Fruit fly (Drosophila melanogaster) whole organism, embryonic: Measurements from ENCODE around the gene Jon99Fii.

Experiments used
- CG10147 ChIP-seq: fragments of 200-800 bp; sonication (Bioruptor generic); optimal IDR thresholded peaks from 2 replicates; lab custom pipeline; 2019; ENCODE audit warnings: missing biosample characterization, mild to moderate bottlenecking, missing genetic modification characterization, moderate library complexity
- CG10209 ChIP-seq: fragments of 200-800 bp; sonication (Bioruptor generic); optimal IDR thresholded peaks from 3 replicates; lab custom pipeline; 2017; ENCODE audit warnings: missing biosample characterization, mild to moderate bottlenecking, missing genetic modification characterization, missing genetic modification reagents
- CG10543 ChIP-seq: fragments of 200-800 bp; sonication (Bioruptor generic); optimal IDR thresholded peaks from 3 replicates; lab custom pipeline; 2017; ENCODE audit warnings: missing biosample characterization, mild to moderate bottlenecking, missing genetic modification characterization, moderate library complexity
- CG1233 ChIP-seq: fragments of 200-800 bp; sonication (Bioruptor generic); optimal IDR thresholded peaks from 4 replicates; lab custom pipeline; 2018; ENCODE audit warnings: missing biosample characterization, mild to moderate bottlenecking, missing genetic modification characterization
- CG12769 ChIP-seq: fragments of 200-800 bp; sonication (Bioruptor generic); optimal IDR thresholded peaks from 2 replicates; lab custom pipeline; 2019; ENCODE audit warnings: missing biosample characterization, mild to moderate bottlenecking, missing genetic modification characterization, moderate library complexity
- CG12942 ChIP-seq: fragments of 200-800 bp; sonication (Bioruptor generic); optimal IDR thresholded peaks from 3 replicates; lab custom pipeline; 2016; ENCODE audit warnings: missing biosample characterization, missing genetic modification characterization
- CG13123 ChIP-seq: fragments of 200-800 bp; sonication (Bioruptor generic); optimal IDR thresholded peaks from 2 replicates; lab custom pipeline; 2016; ENCODE audit warnings: missing biosample characterization, missing genetic modification characterization
- CG13624 ChIP-seq: fragments of 200-800 bp; sonication (Bioruptor generic); optimal IDR thresholded peaks from 2 replicates; lab custom pipeline; 2016; ENCODE audit warnings: missing biosample characterization, missing genetic modification characterization
- CG13894 ChIP-seq: fragments of 200-800 bp; sonication (Bioruptor generic); optimal IDR thresholded peaks from 3 replicates; lab custom pipeline; 2018; ENCODE audit warnings: missing biosample characterization, mild to moderate bottlenecking, missing genetic modification characterization, moderate library complexity
- CG14710 ChIP-seq: fragments of 200-800 bp; sonication (Bioruptor generic); optimal IDR thresholded peaks from 3 replicates; lab custom pipeline; 2019; ENCODE audit warnings: missing biosample characterization, mild to moderate bottlenecking, missing genetic modification characterization, moderate library complexity
- CG15011 ChIP-seq: fragments of 200-800 bp; sonication (Bioruptor generic); optimal IDR thresholded peaks from 3 replicates; lab custom pipeline; 2018; ENCODE audit warnings: missing biosample characterization, mild to moderate bottlenecking, missing genetic modification characterization
- CG17359 ChIP-seq: fragments of 200-800 bp; sonication (Bioruptor generic); optimal IDR thresholded peaks from 3 replicates; lab custom pipeline; 2018; ENCODE audit warnings: missing biosample characterization, mild to moderate bottlenecking, missing genetic modification characterization, moderate library complexity
- CG17385 ChIP-seq: fragments of 200-800 bp; sonication (Bioruptor generic); optimal IDR thresholded peaks from 3 replicates; lab custom pipeline; 2018; ENCODE audit warnings: missing biosample characterization, mild to moderate bottlenecking, missing genetic modification characterization
- CG6175 ChIP-seq: fragments of 200-800 bp; sonication (Bioruptor generic); IDR thresholded peaks from 3 replicates; pipeline ENCODE4 v1.3.6; 2022; ENCODE audit warnings: missing biosample characterization, missing genetic modification characterization
- CG6272 ChIP-seq: fragments of 200-800 bp; sonication (Bioruptor generic); IDR thresholded peaks from 2 replicates; pipeline ENCODE4 v1.3.6; 2022; ENCODE audit warnings: missing biosample characterization, missing genetic modification characterization
- CG6654 ChIP-seq: fragments of 200-800 bp; sonication (Bioruptor generic); optimal IDR thresholded peaks from 2 replicates; lab custom pipeline; 2017; ENCODE audit warnings: missing biosample characterization, mild to moderate bottlenecking, missing genetic modification characterization
- CG7745 ChIP-seq: fragments of 200-800 bp; sonication (Bioruptor generic); optimal IDR thresholded peaks from 2 replicates; lab custom pipeline; 2018; ENCODE audit warnings: missing biosample characterization, mild to moderate bottlenecking, missing genetic modification characterization, moderate library complexity
- CG8388 ChIP-seq: fragments of 200-800 bp; sonication (Bioruptor generic); optimal IDR thresholded peaks from 2 replicates; lab custom pipeline; 2019; ENCODE audit warnings: missing biosample characterization, mild to moderate bottlenecking, missing genetic modification characterization, moderate library complexity
- CG8765 ChIP-seq: fragments of 200-800 bp; sonication (Bioruptor generic); IDR thresholded peaks from 2 replicates; pipeline ENCODE4 v1.3.6; 2022; ENCODE audit warnings: missing biosample characterization, missing genetic modification characterization
- CG9817 ChIP-seq: fragments of 200-800 bp; sonication (Bioruptor generic); optimal IDR thresholded peaks from 2 replicates; lab custom pipeline; 2018; ENCODE audit warnings: missing biosample characterization, mild to moderate bottlenecking, missing genetic modification characterization, moderate library complexity
- CG9876 ChIP-seq: fragments of 200-800 bp; sonication (Bioruptor generic); optimal IDR thresholded peaks from 2 replicates; lab custom pipeline; 2016; ENCODE audit warnings: missing biosample characterization, missing genetic modification characterization
- Ets97D ChIP-seq: fragments of 200-800 bp; sonication (Bioruptor generic); optimal IDR thresholded peaks from 3 replicates; lab custom pipeline; 2016; ENCODE audit warnings: missing biosample characterization, missing genetic modification characterization
- Gug ChIP-seq: fragments of 200-800 bp; sonication (Bioruptor generic); IDR thresholded peaks from 4 replicates; pipeline ENCODE4 v1.3.6; 2022; ENCODE audit warnings: missing biosample characterization, missing genetic modification characterization
- H2.0 ChIP-seq: fragments of 200-800 bp; sonication (Bioruptor generic); IDR thresholded peaks from 2 replicates; pipeline ENCODE4 v1.3.6; 2022; ENCODE audit warnings: missing biosample characterization, missing genetic modification characterization
- HLH3B ChIP-seq: fragments of 200-800 bp; sonication (Bioruptor generic); IDR thresholded peaks from 2 replicates; pipeline ENCODE4 v1.3.6; 2022; ENCODE audit warnings: missing biosample characterization, missing genetic modification characterization
- Hand ChIP-seq: fragments of 200-800 bp; sonication (Bioruptor generic); optimal IDR thresholded peaks from 2 replicates; lab custom pipeline; 2017; ENCODE audit warnings: mild to moderate bottlenecking, missing biosample characterization, missing genetic modification reagents, missing genetic modification characterization
- Hr51 ChIP-seq, 2 experiments: fragments of 200-800 bp; sonication (Bioruptor generic); optimal IDR thresholded peaks; 2 replicates in 1 of 2; 3 replicates in 1 of 2; lab custom pipeline; 2016 to 2018; ENCODE audit warnings: missing biosample characterization in 2 of 2, missing genetic modification characterization in 2 of 2, mild to moderate bottlenecking in 1 of 2, moderate library complexity in 1 of 2
- MBD-R2 ChIP-seq: fragments of 200-800 bp; sonication (Bioruptor generic); IDR thresholded peaks from 2 replicates; pipeline ENCODE4 v1.3.6; 2022; ENCODE audit warnings: missing biosample characterization, missing genetic modification characterization
- MTF-1 ChIP-seq: fragments of 200-800 bp; sonication (Bioruptor generic); optimal IDR thresholded peaks from 2 replicates; lab custom pipeline; 2018; ENCODE audit warnings: missing biosample characterization, mild to moderate bottlenecking, missing genetic modification characterization, borderline replicate concordance
- NC2β ChIP-seq: fragments of 200-800 bp; sonication (Bioruptor generic); optimal IDR thresholded peaks from 2 replicates; lab custom pipeline; 2016; ENCODE audit warnings: missing biosample characterization, missing genetic modification characterization
- Nf-YA ChIP-seq: fragments of 200-800 bp; sonication (Bioruptor generic); IDR thresholded peaks from 2 replicates; pipeline ENCODE4 v1.3.6; 2022; ENCODE audit warnings: missing biosample characterization, missing genetic modification characterization
- Optix ChIP-seq: fragments of 200-800 bp; sonication (Bioruptor generic); IDR thresholded peaks from 3 replicates; pipeline ENCODE4 v1.3.6; 2022; ENCODE audit warnings: missing biosample characterization, missing genetic modification characterization
- Usf ChIP-seq: fragments of 200-800 bp; sonication (Bioruptor generic); optimal IDR thresholded peaks from 2 replicates; lab custom pipeline; 2017; ENCODE audit warnings: missing genotype, missing biosample characterization, missing genetic modification characterization
- Vsx1 ChIP-seq: fragments of 200-800 bp; sonication (Bioruptor generic); optimal IDR thresholded peaks from 2 replicates; lab custom pipeline; 2017; ENCODE audit warnings: missing biosample characterization, mild to moderate bottlenecking, missing genetic modification characterization, missing genetic modification reagents
- crc ChIP-seq: fragments of 200-800 bp; sonication (Bioruptor generic); optimal IDR thresholded peaks from 2 replicates; lab custom pipeline; 2016; ENCODE audit warnings: missing biosample characterization, missing genetic modification characterization
- da ChIP-seq: fragments of 200-800 bp; sonication (Bioruptor generic); optimal IDR thresholded peaks from 2 replicates; lab custom pipeline; 2016; ENCODE audit warnings: missing biosample characterization, missing genetic modification characterization
- dati ChIP-seq: fragments of 200-800 bp; sonication (Bioruptor generic); IDR thresholded peaks from 2 replicates; pipeline ENCODE4 v1.3.6; 2022; ENCODE audit warnings: missing biosample characterization, missing genetic modification characterization
- dimm ChIP-seq: fragments of 200-800 bp; sonication (Bioruptor generic); IDR thresholded peaks from 2 replicates; pipeline ENCODE4 v1.3.6; 2022; ENCODE audit warnings: missing biosample characterization, missing genetic modification characterization
- ftz-f1 ChIP-seq: fragments of 200-800 bp; sonication (Bioruptor generic); optimal IDR thresholded peaks from 2 replicates; lab custom pipeline; 2016; ENCODE audit warnings: missing biosample characterization, missing genetic modification characterization
- gcm ChIP-seq: fragments of 200-800 bp; sonication (Bioruptor generic); optimal IDR thresholded peaks from 2 replicates; lab custom pipeline; 2019; ENCODE audit warnings: missing biosample characterization, mild to moderate bottlenecking, missing genetic modification characterization, moderate library complexity
- h ChIP-seq: fragments of >200 bp; optimal IDR thresholded peaks from 2 replicates; lab custom pipeline; 2017
- org-1 ChIP-seq: fragments of 200-800 bp; sonication (Bioruptor generic); optimal IDR thresholded peaks from 2 replicates; lab custom pipeline; 2017; ENCODE audit warnings: missing biosample characterization, missing genetic modification characterization
- pan ChIP-seq, 4 experiments: fragments of >200 bp in 3 of 4; fragments of 200-800 bp in 1 of 4; sonication (Bioruptor generic) in 1 of 4; optimal IDR thresholded peaks in 3 of 4; IDR thresholded peaks in 1 of 4; 2 replicates each; pipeline versions ENCODE4 v1.3.6 to Lab custom; 2017 to 2022; ENCODE audit warnings: missing biosample characterization in 2 of 4, missing genetic modification characterization in 2 of 4, mixed read lengths in 1 of 4
- sd ChIP-seq: fragments of 200-800 bp; sonication (Bioruptor generic); optimal IDR thresholded peaks from 3 replicates; lab custom pipeline; 2018; ENCODE audit warnings: missing biosample characterization, mild to moderate bottlenecking, missing genetic modification characterization, moderate library complexity
- sna ChIP-seq: fragments of 200-800 bp; sonication (Bioruptor generic); IDR thresholded peaks from 2 replicates; pipeline ENCODE4 v1.3.6; 2022; ENCODE audit warnings: missing biosample characterization, missing genetic modification characterization; ENCODE audit not compliant: partially characterized antibody
- tio ChIP-seq: fragments of 200-800 bp; sonication (Bioruptor generic); optimal IDR thresholded peaks from 2 replicates; lab custom pipeline; 2017; ENCODE audit warnings: missing biosample characterization, missing genetic modification characterization, inconsistent platforms
- trem ChIP-seq: fragments of 200-800 bp; optimal IDR thresholded peaks from 3 replicates; lab custom pipeline; 2019; ENCODE audit warnings: missing biosample characterization, mild to moderate bottlenecking, missing genetic modification characterization, moderate library complexity
- trh ChIP-seq: fragments of 200-800 bp; sonication (Bioruptor generic); optimal IDR thresholded peaks from 2 replicates; lab custom pipeline; 2016; ENCODE audit warnings: missing biosample characterization, missing genetic modification characterization
- unpg ChIP-seq: fragments of 200-800 bp; sonication (Bioruptor generic); optimal IDR thresholded peaks from 3 replicates; lab custom pipeline; 2018; ENCODE audit warnings: missing biosample characterization, mild to moderate bottlenecking, missing genetic modification characterization, moderate library complexity
- wdn ChIP-seq: fragments of 200-800 bp; sonication (Bioruptor generic); IDR thresholded peaks from 2 replicates; pipeline ENCODE4 v1.3.6; 2022; ENCODE audit warnings: missing biosample characterization, missing genetic modification characterization

The Jon99Fii gene

dm6 chr3R:30450224-30450623, 37.5 kb downstream of the Jon99Fii start (continued):
- TF ChIP-seq CG8765 (GFP tag; lab: Robert Waterston, UW) (no peak), MBD-R2 (GFP tag; lab: Robert Waterston, UW) (peak; percentile 67; the same call in 1 of the 2 replicates), CG10147 (GFP tag; lab: Kevin White, UChicago) (peak; percentile 18), sd (tag; lab: Kevin White, UChicago) (peak; percentile 23), CG13123 (GFP tag; lab: Kevin White, UChicago) (no peak), CG14710 (tag; lab: Kevin White, UChicago) (no peak), gcm (GFP tag; lab: Kevin White, UChicago) (peak; percentile 55), HLH3B (GFP tag; lab: Robert Waterston, UW) (peak; percentile 86; the same call in 1 of the 2 replicates), CG6175 (peak; percentile 46; the same call in 1 of the 3 replicates), CG7745 (tag; lab: Kevin White, UChicago) (no peak), Hr51 (GFP tag; optimal IDR thresholded peaks at IDR 0.05; lab: Kevin White, UChicago) (peak in 1 of 2 experiments; percentile 76), trem (no peak), unpg (peak; percentile 70), CG9876 (GFP tag; lab: Kevin White, UChicago) (peak; percentile 41), CG17385 (GFP tag; lab: Kevin White, UChicago) (peak; percentile 70), CG8388 (GFP tag; lab: Kevin White, UChicago) (peak; percentile 26), CG10543 (GFP tag; lab: Kevin White, UChicago) (peak; percentile 31), sna (no peak), MTF-1 (peak; percentile 90), dimm (GFP tag; lab: Robert Waterston, UW) (no peak), crc (GFP tag; lab: Kevin White, UChicago) (peak; percentile 39), wdn (GFP tag; lab: Robert Waterston, UW) (peak; percentile 73; the same call in 1 of the 2 replicates), CG17359 (tag; lab: Kevin White, UChicago) (peak; percentile 79), Nf-YA (GFP tag; lab: Robert Waterston, UW) (peak; percentile 84), CG9817 (peak; percentile 41), Hand (peak; percentile 40), Usf (GFP tag; lab: Kevin White, UChicago) (no peak), trh (GFP tag; lab: Kevin White, UChicago) (peak; percentile 74), NC2β (GFP tag; lab: Kevin White, UChicago) (peak; percentile 84), CG13624 (GFP tag; lab: Kevin White, UChicago) (peak; percentile 63), CG15011 (GFP tag; lab: Kevin White, UChicago) (peak; percentile 73), CG10209 (peak; percentile 84), CG1233 (GFP tag; lab: Kevin White, UChicago) (peak; percentile 85), CG12769 (tag; lab: Kevin White, UChicago) (peak; percentile 67), da (GFP tag; lab: Kevin White, UChicago) (peak; percentile 64), Optix (GFP tag; lab: Robert Waterston, UW) (no peak), h (lab: Kevin White, UChicago) (no peak), Vsx1 (GFP tag; lab: Kevin White, UChicago) (peak; percentile 88), Gug (GFP tag; lab: Robert Waterston, UW) (peak; percentile 21; the same call in 1 of the 4 replicates), ftz-f1 (GFP tag; lab: Kevin White, UChicago) (peak; percentile 64), CG13894 (tag; lab: Kevin White, UChicago) (peak; percentile 38), dati (GFP tag; lab: Robert Waterston, UW) (0 out of 2 replicates have a peak, but pooled peaks have one; percentile 7), CG6654 (GFP tag; lab: Kevin White, UChicago) (peak; percentile 22), tio (GFP tag; lab: Kevin White, UChicago) (peak; percentile 88), CG12942 (GFP tag; lab: Kevin White, UChicago) (peak; percentile 79), CG6272 (GFP tag; lab: Robert Waterston, UW) (no peak), Ets97D (GFP tag; lab: Kevin White, UChicago) (peak; percentile 41), org-1 (peak; percentile 65), pan (optimal IDR thresholded peaks at IDR 0.05; lab: Kevin White, UChicago) (no peak), pan (GFP tag; optimal IDR thresholded peaks at IDR 0.05 in 1 of 2, IDR thresholded peaks at IDR 0.05 in 1 of 2) (peak in 1 of 2 experiments; percentile 86), H2.0 (GFP tag; lab: Robert Waterston, UW) (peak; percentile 39; the same call in 1 of the 2 replicates)
